Worm (Caenorhabditis elegans) whole organism, L2 larva: ENCODE measurements around the gene lat-1.

ENCODE experiments used
- F13H6.1 ChIP-seq: sonication (generic microtip); optimal IDR thresholded peaks from 2 replicates; lab custom pipeline; 2016; ENCODE audit warnings: missing genetic modification characterization, missing compliant biosample characterization
- ama-1 ChIP-seq: fragments of 150-350 bp; optimal IDR thresholded peaks from 2 replicates; lab custom pipeline; 2018; ENCODE audit warnings: inconsistent platforms
- gmeb-1 ChIP-seq: fragments of 150-350 bp; optimal IDR thresholded peaks from 2 replicates; lab custom pipeline; 2014; ENCODE audit warnings: missing biosample characterization, missing genetic modification characterization
- lin-39 ChIP-seq: fragments of 150-350 bp; optimal IDR thresholded peaks from 2 replicates; lab custom pipeline; 2014; ENCODE audit warnings: missing biosample characterization, missing genetic modification reagents, missing genetic modification characterization
- nhr-10 ChIP-seq: sonication (generic microtip); optimal IDR thresholded peaks from 2 replicates; lab custom pipeline; 2017; ENCODE audit warnings: missing biosample characterization, missing genetic modification characterization
- nhr-11 ChIP-seq: fragments of 150-350 bp; optimal IDR thresholded peaks from 2 replicates; lab custom pipeline; 2014; ENCODE audit warnings: missing biosample characterization, missing genetic modification characterization
- nhr-237 ChIP-seq: fragments of 150-350 bp; optimal IDR thresholded peaks from 2 replicates; lab custom pipeline; 2014; ENCODE audit warnings: missing biosample characterization, missing genetic modification characterization
- nhr-77 ChIP-seq: fragments of 150-350 bp; optimal IDR thresholded peaks from 2 replicates; lab custom pipeline; 2014; ENCODE audit warnings: missing biosample characterization, missing genetic modification characterization
- peb-1 ChIP-seq: fragments of 150-350 bp; optimal IDR thresholded peaks from 2 replicates; lab custom pipeline; 2014; ENCODE audit warnings: missing biosample characterization, missing genetic modification characterization
- skn-1 ChIP-seq: sonication (generic microtip); optimal IDR thresholded peaks from 2 replicates; lab custom pipeline; 2017; ENCODE audit warnings: missing biosample characterization, missing genetic modification characterization
- snpc-4 ChIP-seq: fragments of 150-350 bp; optimal IDR thresholded peaks from 2 replicates; lab custom pipeline; 2014; ENCODE audit warnings: missing biosample characterization, missing genetic modification characterization
- zag-1 ChIP-seq: fragments of 150-350 bp; optimal IDR thresholded peaks from 2 replicates; lab custom pipeline; 2014; ENCODE audit warnings: missing biosample characterization, missing genetic modification characterization
- ztf-11 ChIP-seq: sonication (generic microtip); optimal IDR thresholded peaks from 2 replicates; lab custom pipeline; 2017; ENCODE audit warnings: missing biosample characterization, missing genetic modification characterization

DNA sequence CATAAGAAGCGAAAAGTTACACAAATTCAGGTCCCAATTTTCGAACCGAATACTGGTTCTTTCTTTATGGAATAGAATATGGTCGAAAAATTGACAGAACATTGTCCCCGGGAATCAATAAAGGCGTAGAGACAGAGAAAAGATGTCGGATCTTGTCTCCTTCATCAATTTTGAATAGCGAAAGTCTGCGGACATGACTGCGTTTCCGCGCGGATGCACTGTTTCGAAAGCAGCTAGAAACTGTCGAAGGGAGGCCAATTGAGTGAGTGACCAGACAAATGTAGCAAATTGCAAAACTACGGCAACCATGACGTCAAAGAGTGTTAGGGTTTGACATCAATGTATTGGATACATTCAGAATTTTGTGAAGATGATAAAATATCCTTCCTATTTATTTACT lies 40.1 kb upstream of the lat-1 start:
- TF ChIP-seq nhr-77 (tag; lab: Kevin White, UChicago) (no peak), gmeb-1 (no peak), peb-1 (no peak), nhr-237 (no peak), lin-39 (tag; lab: Kevin White, UChicago) (no peak), snpc-4 (tag; lab: Kevin White, UChicago) (no peak), nhr-11 (no peak), skn-1 (tag; lab: Kevin White, UChicago) (no peak), F13H6.1 (tag; lab: Kevin White, UChicago) (no peak), ama-1 (lab: Kevin White, UChicago) (no peak), zag-1 (tag; lab: Kevin White, UChicago) (no peak), nhr-10 (tag; lab: Kevin White, UChicago) (no peak), ztf-11 (tag; lab: Kevin White, UChicago) (no peak)
